Worm (Caenorhabditis elegans) whole organism, mixed stage, embryonic: ENCODE measurements around the gene C25E10.16.

Experiments used
- M03D4.4 ChIP-seq: sonication (generic microtip); optimal IDR thresholded peaks from 2 replicates; lab custom pipeline; 2017; ENCODE audit warnings: mild to moderate bottlenecking, missing genetic modification characterization, missing compliant biosample characterization
- bed-3 ChIP-seq: fragments of 200-800 bp; sonication (Bioruptor generic); optimal IDR thresholded peaks from 3 replicates; lab custom pipeline; 2018; ENCODE audit warnings: mild to moderate bottlenecking, missing genetic modification characterization, moderate library complexity, missing compliant biosample characterization
- blmp-1 ChIP-seq: fragments of 150-350 bp; optimal IDR thresholded peaks from 2 replicates; lab custom pipeline; 2014; ENCODE audit warnings: missing biosample characterization, missing genetic modification characterization
- ceh-39 ChIP-seq: fragments of 150-350 bp; optimal IDR thresholded peaks from 2 replicates; lab custom pipeline; 2014; ENCODE audit warnings: missing biosample characterization, missing genetic modification characterization
- ceh-43 ChIP-seq: fragments of 200-800 bp; sonication (Bioruptor generic); optimal IDR thresholded peaks from 2 replicates; lab custom pipeline; 2018; ENCODE audit warnings: mild to moderate bottlenecking, missing genetic modification characterization, moderate library complexity, missing compliant biosample characterization
- cnd-1 ChIP-seq: fragments of 200-800 bp; sonication (Bioruptor generic); optimal IDR thresholded peaks from 2 replicates; lab custom pipeline; 2018; ENCODE audit warnings: mild to moderate bottlenecking, missing genetic modification characterization, missing compliant biosample characterization
- elt-1 ChIP-seq: sonication (generic microtip); optimal IDR thresholded peaks from 2 replicates; lab custom pipeline; 2017; ENCODE audit warnings: missing genetic modification characterization, mild to moderate bottlenecking, missing compliant biosample characterization, antibody characterized with exemption, moderate library complexity, borderline replicate concordance; ENCODE audit not compliant: insufficient read depth
- elt-3 ChIP-seq: fragments of 150-350 bp; optimal IDR thresholded peaks from 2 replicates; lab custom pipeline; 2014; ENCODE audit warnings: missing biosample characterization, missing genetic modification characterization
- flh-1 ChIP-seq: fragments of 200-800 bp; sonication (Bioruptor generic); optimal IDR thresholded peaks from 2 replicates; lab custom pipeline; 2018; ENCODE audit warnings: mild to moderate bottlenecking, missing genetic modification characterization, moderate library complexity, missing compliant biosample characterization
- ham-2 ChIP-seq: fragments of 200-800 bp; sonication (Bioruptor generic); optimal IDR thresholded peaks from 2 replicates; lab custom pipeline; 2018; ENCODE audit warnings: mild to moderate bottlenecking, missing genetic modification characterization, missing compliant biosample characterization
- hlh-1 ChIP-seq: fragments of 150-350 bp; optimal IDR thresholded peaks from 2 replicates; lab custom pipeline; 2014; ENCODE audit warnings: missing biosample characterization, missing genetic modification reagents, missing genetic modification characterization
- lin-13 ChIP-seq: fragments of 150-350 bp; optimal IDR thresholded peaks from 2 replicates; lab custom pipeline; 2014; ENCODE audit warnings: missing biosample characterization, missing genetic modification characterization
- lin-32 ChIP-seq: fragments of 200-800 bp; sonication (Bioruptor generic); optimal IDR thresholded peaks from 2 replicates; lab custom pipeline; 2018; ENCODE audit warnings: mild to moderate bottlenecking, missing genetic modification characterization, missing compliant biosample characterization
- lsy-2 ChIP-seq: fragments of 150-350 bp; optimal IDR thresholded peaks from 2 replicates; lab custom pipeline; 2014; ENCODE audit warnings: missing biosample characterization, missing genetic modification characterization
- mab-5 ChIP-seq: fragments of 150-350 bp; optimal IDR thresholded peaks from 2 replicates; lab custom pipeline; 2014; ENCODE audit warnings: missing biosample characterization, missing genetic modification characterization
- mep-1 ChIP-seq: fragments of 150-350 bp; optimal IDR thresholded peaks from 2 replicates; lab custom pipeline; 2017; ENCODE audit warnings: missing biosample characterization, missing genetic modification reagents, missing genetic modification characterization, inconsistent platforms
- mls-2 ChIP-seq: sonication (generic microtip); optimal IDR thresholded peaks from 2 replicates; lab custom pipeline; 2016; ENCODE audit warnings: mild to moderate bottlenecking, missing genetic modification characterization, moderate library complexity, missing compliant biosample characterization
- nhr-237 ChIP-seq: fragments of 150-350 bp; optimal IDR thresholded peaks from 2 replicates; lab custom pipeline; 2014; ENCODE audit warnings: missing biosample characterization, missing genetic modification characterization
- nhr-76 ChIP-seq: sonication (generic microtip); optimal IDR thresholded peaks from 2 replicates; lab custom pipeline; 2017; ENCODE audit warnings: missing biosample characterization, missing genetic modification characterization
- pha-4 ChIP-seq: fragments of 150-350 bp; optimal IDR thresholded peaks from 2 replicates; lab custom pipeline; 2018; ENCODE audit warnings: missing biosample characterization, missing genetic modification reagents, missing genetic modification characterization
- sem-2 ChIP-seq: fragments of 200-800 bp; sonication (Bioruptor generic); optimal IDR thresholded peaks from 2 replicates; lab custom pipeline; 2018; ENCODE audit warnings: mild to moderate bottlenecking, missing genetic modification characterization, missing compliant biosample characterization
- snpc-4 ChIP-seq: fragments of 150-350 bp; optimal IDR thresholded peaks from 2 replicates; lab custom pipeline; 2014; ENCODE audit warnings: missing biosample characterization, missing genetic modification characterization
- sptf-1 ChIP-seq: sonication (generic microtip); optimal IDR thresholded peaks from 2 replicates; lab custom pipeline; 2017; ENCODE audit warnings: mild to moderate bottlenecking, missing genetic modification characterization, moderate library complexity, missing compliant biosample characterization
- tbx-8 ChIP-seq: fragments of 200-800 bp; sonication (Bioruptor generic); optimal IDR thresholded peaks from 2 replicates; lab custom pipeline; 2018; ENCODE audit warnings: mild to moderate bottlenecking, missing genetic modification characterization, moderate library complexity, missing compliant biosample characterization
- unc-120 ChIP-seq: sonication (generic microtip); optimal IDR thresholded peaks from 2 replicates; lab custom pipeline; 2017; ENCODE audit warnings: missing genetic modification characterization, missing compliant biosample characterization; ENCODE audit not compliant: poor library complexity, severe bottlenecking
- unc-39 ChIP-seq: fragments of 150-350 bp; optimal IDR thresholded peaks from 2 replicates; lab custom pipeline; 2014; ENCODE audit warnings: missing biosample characterization, missing genetic modification characterization
- unc-62 ChIP-seq: fragments of 150-350 bp; optimal IDR thresholded peaks from 2 replicates; lab custom pipeline; 2014; ENCODE audit warnings: missing biosample characterization, missing genetic modification reagents, missing genetic modification characterization
- zip-8 ChIP-seq: fragments of 150-350 bp; optimal IDR thresholded peaks from 2 replicates; lab custom pipeline; 2014; ENCODE audit warnings: missing biosample characterization, missing genetic modification characterization
- ztf-11 ChIP-seq: fragments of 150-350 bp; optimal IDR thresholded peaks from 2 replicates; lab custom pipeline; 2014; ENCODE audit warnings: missing biosample characterization, missing genetic modification characterization

Gene C25E10.16

ce11 chrV:9094060-9094628 is 34.8 kb upstream of the C25E10.16 start:
- TF ChIP-seq cnd-1 (tag; lab: Kevin White, UChicago) (no peak), flh-1 (no peak), hlh-1 (tag; lab: Kevin White, UChicago) (peak; percentile 69), unc-39 (tag; lab: Kevin White, UChicago) (no peak), lin-13 (tag; lab: Kevin White, UChicago) (no peak), ztf-11 (tag; lab: Kevin White, UChicago) (no peak), mep-1 (tag; lab: Kevin White, UChicago) (no peak), nhr-237 (no peak)

DNA sequence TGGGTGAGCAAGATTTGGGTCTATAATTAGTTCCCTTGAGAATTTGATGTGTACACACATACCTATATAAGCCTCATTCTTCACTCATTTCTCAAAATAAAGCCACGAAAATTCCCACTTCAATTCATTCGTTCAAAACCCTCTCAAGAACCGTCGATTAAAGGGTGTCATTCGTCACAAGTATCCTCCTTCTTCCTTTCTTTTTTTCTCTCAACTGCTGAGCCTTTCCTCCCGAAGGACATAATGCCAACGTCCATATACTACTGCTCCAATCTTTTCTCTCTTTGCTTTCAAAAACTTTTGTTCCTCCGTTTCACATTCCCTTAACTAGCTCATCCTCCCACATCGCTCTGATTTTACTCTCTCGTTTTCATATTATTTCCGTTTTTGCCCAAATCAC is 32.8 kb upstream of the C25E10.16 start, which contains the start of gene T27E4.1:
TSS of gene T27E4.1 (plus strand) at position 137 of the 400 bp plus-strand sequence.
- TF ChIP-seq M03D4.4 (tag; lab: Kevin White, UChicago), result no peak
- TF ChIP-seq ztf-11 (tag; lab: Kevin White, UChicago), result no peak
- TF ChIP-seq elt-3, result no peak
- TF ChIP-seq nhr-237, result no peak
- no peak for TF ChIP-seq lin-32 (GFP tag; lab: Kevin White, UChicago)
- no peak for TF ChIP-seq sem-2
- TF ChIP-seq unc-120 (tag; lab: Kevin White, UChicago), result no peak
- TF ChIP-seq sptf-1 (tag; lab: Kevin White, UChicago), result no peak
- TF ChIP-seq flh-1, result no peak
- TF ChIP-seq cnd-1 (tag; lab: Kevin White, UChicago), result no peak
- TF ChIP-seq nhr-76 (tag; lab: Kevin White, UChicago), result no peak

ce11 chrV:9088758-9089157 is 29.4 kb upstream of the C25E10.16 start:
- TF ChIP-seq hlh-1 (tag; lab: Kevin White, UChicago), result no peak
- TF ChIP-seq sem-2, result no peak
- peak; percentile 63 for TF ChIP-seq mls-2 (tag; lab: Kevin White, UChicago)
- TF ChIP-seq lsy-2, result no peak
- TF ChIP-seq elt-3, result no peak
- TF ChIP-seq snpc-4, result no peak
- TF ChIP-seq lin-32 (GFP tag; lab: Kevin White, UChicago), result no peak

- TF ChIP-seq sem-2, result no peak
- TF ChIP-seq ztf-11 (tag; lab: Kevin White, UChicago), result no peak
- TF ChIP-seq hlh-1 (tag; lab: Kevin White, UChicago), result no peak
- no peak for TF ChIP-seq blmp-1 (tag; lab: Kevin White, UChicago)
- no peak for TF ChIP-seq nhr-237
- TF ChIP-seq mls-2 (tag; lab: Kevin White, UChicago), result no peak
- no peak for TF ChIP-seq cnd-1 (tag; lab: Kevin White, UChicago)
- no peak for TF ChIP-seq lin-32 (GFP tag; lab: Kevin White, UChicago)
- no peak for TF ChIP-seq pha-4 (tag; lab: Kevin White, UChicago)
- no peak for TF ChIP-seq unc-62 (GFP tag; lab: Kevin White, UChicago)
Measured at ce11 chrV:9085845-9086244, 26.5 kb upstream of the C25E10.16 start.

- TF ChIP-seq zip-8 (tag; lab: Kevin White, UChicago) (no peak), snpc-4 (no peak), hlh-1 (tag; lab: Kevin White, UChicago) (no peak), sem-2 (no peak), ceh-39 (tag; lab: Kevin White, UChicago) (no peak), sptf-1 (tag; lab: Kevin White, UChicago) (no peak)
Measured at ce11 chrV:9084252-9084651, 24.9 kb upstream of the C25E10.16 start.

ce11 chrV:9082350-9082749 is 23.0 kb upstream of the C25E10.16 start:
- TF ChIP-seq elt-3 (no peak), ztf-11 (tag; lab: Kevin White, UChicago) (no peak), M03D4.4 (tag; lab: Kevin White, UChicago) (no peak), bed-3 (GFP tag; lab: Kevin White, UChicago) (no peak), sptf-1 (tag; lab: Kevin White, UChicago) (no peak), ceh-43 (GFP tag; lab: Kevin White, UChicago) (no peak), unc-120 (tag; lab: Kevin White, UChicago) (no peak), ham-2 (GFP tag; lab: Kevin White, UChicago) (no peak)

DNA sequence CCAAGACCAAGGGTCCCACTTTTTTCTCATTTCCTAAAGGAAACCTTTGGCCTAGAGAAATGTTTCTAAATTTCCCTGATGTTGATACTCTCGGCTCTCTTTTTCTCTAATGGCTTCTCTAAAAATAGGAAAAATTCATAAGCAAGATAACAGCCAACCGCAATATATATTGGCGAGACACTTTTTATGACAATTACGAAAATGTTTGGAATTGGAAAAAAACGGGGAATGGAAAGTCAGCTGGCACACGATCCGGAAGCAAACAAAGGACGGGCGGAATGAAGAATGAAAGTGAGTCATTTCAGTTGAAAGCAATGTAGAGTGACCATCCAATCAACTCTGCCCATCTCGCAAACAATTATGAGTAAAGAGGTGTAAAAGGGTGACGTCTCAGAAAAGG is 22.0 kb upstream of the C25E10.16 start:
- no peak for TF ChIP-seq ztf-11 (tag; lab: Kevin White, UChicago)
- no peak for TF ChIP-seq lin-32 (GFP tag; lab: Kevin White, UChicago)
- TF ChIP-seq blmp-1 (tag; lab: Kevin White, UChicago), result no peak
- no peak for TF ChIP-seq elt-1 (tag; lab: Kevin White, UChicago)
- no peak for TF ChIP-seq M03D4.4 (tag; lab: Kevin White, UChicago)
- TF ChIP-seq mab-5, result no peak
- TF ChIP-seq ham-2 (GFP tag; lab: Kevin White, UChicago), result no peak
- no peak for TF ChIP-seq zip-8 (tag; lab: Kevin White, UChicago)
- no peak for TF ChIP-seq tbx-8 (GFP tag; lab: Kevin White, UChicago)
- TF ChIP-seq unc-39 (tag; lab: Kevin White, UChicago), result no peak
- TF ChIP-seq mep-1 (tag; lab: Kevin White, UChicago), result no peak
- TF ChIP-seq, all 35 proteins: peak for 0
